Worm (Caenorhabditis elegans) whole organism, L2 larva: ENCODE data around the gene B0001.2.

Experiments
- blmp-1 ChIP-seq: sonication (generic microtip); optimal IDR thresholded peaks from 2 replicates; lab custom pipeline; 2017; ENCODE audit warnings: missing genetic modification characterization, mild to moderate bottlenecking, missing compliant biosample characterization, antibody characterized with exemption, moderate library complexity; ENCODE audit not compliant: insufficient read depth
- mdl-1 ChIP-seq, 2 experiments: fragments of 150-350 bp in 1 of 2; sonication (generic microtip) in 1 of 2; optimal IDR thresholded peaks; 2 replicates each; lab custom pipeline; 2017; ENCODE audit warnings: missing biosample characterization in 2 of 2, missing genetic modification characterization in 2 of 2
- nhr-25 ChIP-seq: fragments of 150-350 bp; sonication (generic microtip); optimal IDR thresholded peaks from 3 replicates; lab custom pipeline; 2014; ENCODE audit warnings: missing biosample characterization, missing genetic modification characterization

ce11 chrIV:12167944-12168343 is 17.2 kb upstream of the B0001.2 start, which contains the start of gene F20B10.3:
- no peak for TF ChIP-seq blmp-1 (tag; lab: Kevin White, UChicago)
- no peak for TF ChIP-seq mdl-1 (tag; optimal IDR thresholded peaks at IDR 0.05; lab: Kevin White, UChicago)
- no peak for TF ChIP-seq nhr-25 (tag; lab: Kevin White, UChicago)
